Worm (Caenorhabditis elegans) whole organism, L4/young adult: ENCODE measurements around the gene W03C9.6.

ENCODE experiments used
- W03F9.2 ChIP-seq: fragments of 150-350 bp; optimal IDR thresholded peaks from 2 replicates; lab custom pipeline; 2014; ENCODE audit warnings: missing biosample characterization, missing genetic modification characterization
- him-1 ChIP-seq: sonication (generic microtip); optimal IDR thresholded peaks from 2 replicates; lab custom pipeline; 2016; ENCODE audit warnings: missing genotype, missing genetic modification reagents, missing genetic modification characterization, missing compliant biosample characterization

- no peak for TF ChIP-seq him-1
- no peak for TF ChIP-seq W03F9.2
These were observed 44.6 kb downstream of the W03C9.6 start, which contains the start of gene Y17G7B.23 for ce11 chrII:11998903-11999302.
